Worm (Caenorhabditis elegans) whole organism, young adult: Measurements from ENCODE around the gene kel-1.

ENCODE experiments used
- D2030.7 ChIP-seq: fragments of 200-800 bp; sonication (Bioruptor generic); IDR thresholded peaks from 2 replicates; pipeline ENCODE4 v1.3.6; 2022; ENCODE audit warnings: missing genetic modification reagents, missing genetic modification characterization, missing compliant biosample characterization
- F23B12.7 ChIP-seq: sonication (generic microtip); optimal IDR thresholded peaks from 2 replicates; lab custom pipeline; 2017; ENCODE audit warnings: missing genetic modification characterization, mild to moderate bottlenecking, missing compliant biosample characterization, antibody characterized with exemption, moderate library complexity; ENCODE audit not compliant: insufficient read depth
- F33H1.4 ChIP-seq: fragments of 200-800 bp; sonication (Bioruptor generic); IDR thresholded peaks from 2 replicates; pipeline ENCODE4 v1.3.6; 2022; ENCODE audit warnings: missing genetic modification reagents, missing genetic modification characterization, missing compliant biosample characterization
- F52B5.7 ChIP-seq: sonication (generic microtip); optimal IDR thresholded peaks from 2 replicates; lab custom pipeline; 2016; ENCODE audit warnings: mild to moderate bottlenecking, missing genetic modification characterization, missing compliant biosample characterization
- Y53G8AR.9 ChIP-seq: fragments of 200-800 bp; sonication (Bioruptor generic); conservative IDR thresholded peaks from 2 replicates; pipeline ENCODE4 v1.3.6; 2022; ENCODE audit warnings: missing genetic modification reagents, missing genetic modification characterization, missing compliant biosample characterization
- Y79H2A.3 ChIP-seq: fragments of 200-800 bp; sonication (Bioruptor generic); conservative IDR thresholded peaks from 2 replicates; pipeline ENCODE4 v1.3.6; 2022; ENCODE audit warnings: missing genetic modification reagents, missing genetic modification characterization, missing compliant biosample characterization
- akir-1 ChIP-seq: fragments of 200-800 bp; sonication (Bioruptor generic); optimal IDR thresholded peaks from 2 replicates; lab custom pipeline; 2018; ENCODE audit warnings: mild to moderate bottlenecking, missing genetic modification characterization, moderate library complexity, missing compliant biosample characterization
- attf-3 ChIP-seq: fragments of 200-800 bp; sonication (Bioruptor generic); conservative IDR thresholded peaks from 2 replicates; pipeline ENCODE4 v1.3.6; 2022; ENCODE audit warnings: missing genetic modification reagents, missing genetic modification characterization, missing compliant biosample characterization
- attf-5 ChIP-seq: fragments of 200-800 bp; sonication (Bioruptor generic); optimal IDR thresholded peaks from 2 replicates; lab custom pipeline; 2018; ENCODE audit warnings: mild to moderate bottlenecking, missing genetic modification characterization, missing compliant biosample characterization
- bed-2 ChIP-seq: fragments of 200-800 bp; sonication (Bioruptor generic); IDR thresholded peaks from 2 replicates; pipeline ENCODE4 v1.3.6; 2022; ENCODE audit warnings: missing genetic modification reagents, missing genetic modification characterization, missing compliant biosample characterization
- cebp-1 ChIP-seq, 2 experiments: fragments of 200-800 bp in 1 of 2; sonication (Bioruptor generic) in 1 of 2; sonication (generic microtip) in 1 of 2; IDR thresholded peaks in 1 of 2; optimal IDR thresholded peaks in 1 of 2; 2 replicates each; pipeline versions ENCODE4 v1.3.6 to Lab custom; 2017 to 2022; ENCODE audit warnings: missing compliant biosample characterization in 2 of 2, missing genetic modification characterization in 2 of 2, mild to moderate bottlenecking in 1 of 2, missing genetic modification reagents in 1 of 2, moderate library complexity in 1 of 2
- ceh-58 ChIP-seq: fragments of 200-800 bp; sonication (Bioruptor generic); IDR thresholded peaks from 2 replicates; pipeline ENCODE4 v1.3.6; 2022; ENCODE audit warnings: missing genetic modification characterization, missing compliant biosample characterization
- die-1 ChIP-seq: sonication (generic microtip); optimal IDR thresholded peaks from 2 replicates; lab custom pipeline; 2016; ENCODE audit warnings: missing genotype, mild to moderate bottlenecking, missing genetic modification characterization, missing compliant biosample characterization
- efl-1 ChIP-seq: fragments of 150-350 bp; optimal IDR thresholded peaks from 2 replicates; lab custom pipeline; 2014; ENCODE audit warnings: missing biosample characterization, missing genetic modification reagents, missing genetic modification characterization
- egl-44 ChIP-seq: fragments of 200-800 bp; sonication (Bioruptor generic); IDR thresholded peaks from 2 replicates; pipeline ENCODE4 v1.3.6; 2022; ENCODE audit warnings: missing genetic modification reagents, missing genetic modification characterization, missing compliant biosample characterization
- egrh-3 ChIP-seq: fragments of 200-800 bp; sonication (Bioruptor generic); IDR thresholded peaks from 2 replicates; pipeline ENCODE4 v1.3.6; 2022; ENCODE audit warnings: missing genetic modification reagents, missing genetic modification characterization, missing compliant biosample characterization
- ekl-4 ChIP-seq: fragments of 200-800 bp; sonication (Bioruptor generic); IDR thresholded peaks from 2 replicates; pipeline ENCODE4 v1.3.6; 2022; ENCODE audit warnings: missing genetic modification reagents, missing genetic modification characterization, missing compliant biosample characterization
- fkh-3 ChIP-seq: sonication (generic microtip); optimal IDR thresholded peaks from 2 replicates; lab custom pipeline; 2016; ENCODE audit warnings: mild to moderate bottlenecking, missing genetic modification characterization, missing compliant biosample characterization
- hrde-1 ChIP-seq: sonication (generic microtip); optimal IDR thresholded peaks from 2 replicates; lab custom pipeline; 2016; ENCODE audit warnings: missing genetic modification characterization, mild to moderate bottlenecking, missing compliant biosample characterization, moderate library complexity, missing genotype, missing genetic modification reagents, borderline replicate concordance
- lin-26 ChIP-seq: fragments of 200-800 bp; sonication (Bioruptor generic); IDR thresholded peaks from 2 replicates; pipeline ENCODE4 v1.3.6; 2022; ENCODE audit warnings: missing genetic modification reagents, missing genetic modification characterization, missing compliant biosample characterization
- lin-35 ChIP-seq, 3 experiments: fragments of 150-350 bp in 2 of 3; sonication (generic microtip) in 1 of 3; optimal IDR thresholded peaks; 2 replicates each; lab custom pipeline; 2014 to 2018; ENCODE audit warnings: missing biosample characterization in 3 of 3, missing genetic modification characterization in 3 of 3, missing genetic modification reagents in 3 of 3
- lin-54 ChIP-seq: fragments of 200-800 bp; sonication (Bioruptor generic); optimal IDR thresholded peaks from 2 replicates; lab custom pipeline; 2018; ENCODE audit warnings: mild to moderate bottlenecking, missing genetic modification characterization, missing compliant biosample characterization
- lsl-1 ChIP-seq: fragments of 200-800 bp; sonication (Bioruptor generic); optimal IDR thresholded peaks from 2 replicates; lab custom pipeline; 2018; ENCODE audit warnings: mild to moderate bottlenecking, missing genetic modification characterization, moderate library complexity, missing compliant biosample characterization
- madf-6 ChIP-seq: fragments of 200-800 bp; sonication (Bioruptor generic); IDR thresholded peaks from 2 replicates; pipeline ENCODE4 v1.3.6; 2022; ENCODE audit warnings: missing genetic modification reagents, missing genetic modification characterization, missing compliant biosample characterization
- madf-8 ChIP-seq: fragments of 200-800 bp; sonication (Bioruptor generic); conservative IDR thresholded peaks from 2 replicates; pipeline ENCODE4 v1.3.6; 2022; ENCODE audit warnings: missing genetic modification reagents, missing genetic modification characterization, missing compliant biosample characterization
- mcd-1 ChIP-seq: fragments of 200-800 bp; sonication (Bioruptor generic); IDR thresholded peaks from 2 replicates; pipeline ENCODE4 v1.3.6; 2022; ENCODE audit warnings: missing genetic modification reagents, missing genetic modification characterization, missing compliant biosample characterization
- nhr-80 ChIP-seq: sonication (generic microtip); optimal IDR thresholded peaks from 2 replicates; lab custom pipeline; 2016; ENCODE audit warnings: missing genetic modification characterization, missing compliant biosample characterization
- pbrm-1 ChIP-seq: fragments of 200-800 bp; sonication (Bioruptor generic); IDR thresholded peaks from 2 replicates; pipeline ENCODE4 v1.3.6; 2022; ENCODE audit warnings: missing genetic modification reagents, missing genetic modification characterization, missing compliant biosample characterization
- rec-8 ChIP-seq, 2 experiments: sonication (generic microtip); optimal IDR thresholded peaks; 2 replicates each; lab custom pipeline; 2016; ENCODE audit warnings: mild to moderate bottlenecking in 2 of 2, missing genetic modification characterization in 2 of 2, missing genetic modification reagents in 2 of 2, missing genotype in 2 of 2, missing biosample characterization in 1 of 2, missing compliant biosample characterization in 1 of 2, moderate library complexity in 1 of 2
- snpc-1.1 ChIP-seq: sonication (generic microtip); optimal IDR thresholded peaks from 2 replicates; lab custom pipeline; 2017; ENCODE audit warnings: missing genetic modification characterization, mild to moderate bottlenecking, missing compliant biosample characterization, antibody characterized with exemption, moderate library complexity, missing genotype, missing genetic modification reagents; ENCODE audit not compliant: insufficient read depth
- snpc-4 ChIP-seq, 5 experiments: fragments of 150-350 bp in 1 of 5; sonication (generic microtip) in 4 of 5; optimal IDR thresholded peaks; 2 replicates each; lab custom pipeline; 2014 to 2018; ENCODE audit warnings: missing genetic modification characterization in 5 of 5, missing biosample characterization in 3 of 5, antibody characterized with exemption in 2 of 5, mild to moderate bottlenecking in 2 of 5, missing compliant biosample characterization in 2 of 5, missing genotype in 2 of 5, moderate library complexity in 2 of 5, missing genetic modification reagents in 1 of 5
- somi-1 ChIP-seq: fragments of 200-800 bp; sonication (Bioruptor generic); optimal IDR thresholded peaks from 2 replicates; lab custom pipeline; 2018; ENCODE audit warnings: mild to moderate bottlenecking, missing genetic modification characterization, missing compliant biosample characterization
- sptf-2 ChIP-seq: fragments of 200-800 bp; sonication (Bioruptor generic); optimal IDR thresholded peaks from 2 replicates; lab custom pipeline; 2018; ENCODE audit warnings: mild to moderate bottlenecking, missing genetic modification characterization, missing compliant biosample characterization
- tlf-1 ChIP-seq: fragments of 200-800 bp; sonication (Bioruptor generic); optimal IDR thresholded peaks from 2 replicates; lab custom pipeline; 2018; ENCODE audit warnings: mild to moderate bottlenecking, missing genetic modification characterization, missing compliant biosample characterization
- zfh-2 ChIP-seq: fragments of 200-800 bp; sonication (Bioruptor generic); conservative IDR thresholded peaks from 2 replicates; pipeline ENCODE4 v1.3.6; 2022; ENCODE audit warnings: missing genetic modification reagents, missing genetic modification characterization, missing compliant biosample characterization
- ztf-3 ChIP-seq: fragments of 200-800 bp; sonication (Bioruptor generic); optimal IDR thresholded peaks from 2 replicates; lab custom pipeline; 2018; ENCODE audit warnings: mild to moderate bottlenecking, missing genetic modification characterization, missing compliant biosample characterization

The kel-1 gene

DNA sequence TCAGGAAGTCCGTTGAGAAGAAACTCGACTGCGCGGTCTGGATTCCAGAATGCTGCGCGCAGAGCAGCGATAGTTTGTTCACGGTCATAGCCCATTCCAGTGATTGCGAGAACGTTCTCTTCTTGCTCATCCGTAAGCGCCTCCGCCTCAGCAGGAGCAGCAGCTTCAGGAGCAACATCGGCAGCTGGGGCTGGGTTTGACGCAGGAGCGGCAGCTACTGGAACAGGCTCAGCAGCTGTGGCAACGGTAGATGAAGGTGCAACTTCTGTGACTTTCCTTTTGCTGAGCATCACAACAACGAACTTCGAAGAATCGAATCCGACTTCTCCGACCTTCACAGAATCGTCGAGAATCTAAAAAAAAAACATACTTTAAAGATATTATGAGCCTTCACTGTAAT, 36.6 kb upstream of the kel-1 start:
- no peak for TF ChIP-seq lin-26 (GFP tag; lab: Robert Waterston, UW)
- TF ChIP-seq attf-5 (GFP tag; lab: Kevin White, UChicago) = no peak
- no peak for TF ChIP-seq egl-44 (GFP tag; lab: Robert Waterston, UW)
- no peak for TF ChIP-seq die-1 (tag; lab: Kevin White, UChicago)
- TF ChIP-seq Y53G8AR.9 (GFP tag; lab: Robert Waterston, UW) = 0 out of 2 replicates have a peak, but pooled peaks have one; percentile 36
- no peak for TF ChIP-seq nhr-80 (tag; lab: Kevin White, UChicago)
- no peak for TF ChIP-seq F23B12.7 (tag; lab: Kevin White, UChicago)
- TF ChIP-seq F52B5.7 (tag; lab: Kevin White, UChicago) = peak; percentile 28
- peak; percentile 10; the same call in 1 of the 2 replicates for TF ChIP-seq mcd-1 (GFP tag; lab: Robert Waterston, UW)
- TF ChIP-seq egrh-3 = peak; percentile 74; the same call in 1 of the 2 replicates
- TF ChIP-seq lsl-1 (GFP tag; lab: Kevin White, UChicago) = no peak
- peak; percentile 82 for TF ChIP-seq zfh-2 (GFP tag; lab: Robert Waterston, UW)
- TF ChIP-seq ekl-4 (GFP tag; lab: Robert Waterston, UW) = peak; percentile 60; the same call in 1 of the 2 replicates

- TF ChIP-seq cebp-1 (GFP tag; IDR thresholded peaks at IDR 0.05; lab: Robert Waterston, UW) (no peak), cebp-1 (tag; optimal IDR thresholded peaks at IDR 0.05; lab: Kevin White, UChicago) (peak; percentile 15), somi-1 (no peak), ztf-3 (GFP tag; lab: Kevin White, UChicago) (no peak), F33H1.4 (GFP tag; lab: Robert Waterston, UW) (peak; percentile 83), lin-35 (GFP tag; optimal IDR thresholded peaks at IDR 0.05; lab: Kevin White, UChicago) (peak in 1 of 3 experiments; percentile 35), fkh-3 (tag; lab: Kevin White, UChicago) (no peak), snpc-1.1 (tag; lab: Kevin White, UChicago) (no peak), attf-5 (GFP tag; lab: Kevin White, UChicago) (peak; percentile 28), attf-3 (GFP tag; lab: Robert Waterston, UW) (no peak), snpc-4 (GFP tag; optimal IDR thresholded peaks at IDR 0.05; lab: Kevin White, UChicago) (no peak), snpc-4 (tag; optimal IDR thresholded peaks at IDR 0.05; lab: Kevin White, UChicago) (peak in 3 of 4 experiments; percentile 15 to 69 (median 36)), F23B12.7 (tag; lab: Kevin White, UChicago) (peak; percentile 4), nhr-80 (tag; lab: Kevin White, UChicago) (peak; percentile 18), bed-2 (GFP tag; lab: Robert Waterston, UW) (no peak), lin-54 (peak; percentile 33), ceh-58 (GFP tag; lab: Robert Waterston, UW) (no peak)
- TF ChIP-seq, all 124 proteins: peak for 8
Measured at ce11 chrII:11652679-11653174, 36.0 kb upstream of the kel-1 start, which contains the start of the genes rad-23 and rpn-12. TSS of gene rad-23 (minus strand) at chrII:11652729. TSS of gene rpn-12 (plus strand) at chrII:11653124.

- TF ChIP-seq lin-26 (GFP tag; lab: Robert Waterston, UW) (no peak), pbrm-1 (GFP tag; lab: Robert Waterston, UW) (no peak)
Measured at ce11 chrII:11657079-11657478, 31.7 kb upstream of the kel-1 start, which contains the start of gene nep-1. TSS of gene nep-1 (minus strand) at chrII:11657179.

DNA sequence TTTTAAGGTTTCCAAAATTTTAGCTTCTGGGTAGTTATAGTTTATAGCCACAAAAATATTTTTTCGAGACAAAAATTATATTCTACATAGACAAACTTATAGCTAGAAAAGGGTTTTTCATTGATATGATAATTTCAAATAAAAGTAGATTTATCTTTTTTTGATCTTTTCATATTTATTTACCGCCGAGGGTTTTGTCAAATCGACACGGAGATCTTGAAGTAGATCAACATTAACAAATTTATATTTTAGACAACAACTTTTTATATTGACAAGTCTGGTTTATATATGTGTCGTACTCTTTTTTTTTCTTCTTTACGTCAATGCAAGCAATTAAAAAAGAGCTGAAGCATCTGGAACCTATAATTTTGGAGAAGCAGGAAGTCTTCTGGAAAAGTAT, 29.9 kb upstream of the kel-1 start:
- TF ChIP-seq efl-1 (peak; percentile 70), akir-1 (GFP tag; lab: Kevin White, UChicago) (no peak), Y53G8AR.9 (GFP tag; lab: Robert Waterston, UW) (no peak), sptf-2 (GFP tag; lab: Kevin White, UChicago) (no peak), lsl-1 (GFP tag; lab: Kevin White, UChicago) (no peak), Y79H2A.3 (GFP tag; lab: Robert Waterston, UW) (no peak), hrde-1 (tag; lab: Kevin White, UChicago) (no peak), D2030.7 (no peak), madf-6 (GFP tag; lab: Robert Waterston, UW) (peak; percentile 74), tlf-1 (GFP tag; lab: Kevin White, UChicago) (no peak), ztf-3 (GFP tag; lab: Kevin White, UChicago) (no peak), zfh-2 (GFP tag; lab: Robert Waterston, UW) (no peak), fkh-3 (tag; lab: Kevin White, UChicago) (no peak), egrh-3 (no peak), rec-8 (tag; optimal IDR thresholded peaks at IDR 0.05; lab: Kevin White, UChicago) (no peak), madf-8 (GFP tag; lab: Robert Waterston, UW) (peak; percentile 55), snpc-4 (GFP tag; optimal IDR thresholded peaks at IDR 0.05; lab: Kevin White, UChicago) (no peak), snpc-4 (tag; optimal IDR thresholded peaks at IDR 0.05; lab: Kevin White, UChicago) (no peak)
